Worm (Caenorhabditis elegans) whole organism, L2 larva: ENCODE measurements around the gene spig-5.
A peak's percentile ranks its signal among the peaks of the same experiment; 100 is the strongest.

Source experiments
- C34F6.9 ChIP-seq: fragments of 150-350 bp; optimal IDR thresholded peaks from 2 replicates; lab custom pipeline; 2014; ENCODE audit warnings: missing biosample characterization, missing genetic modification characterization
- F13H6.1 ChIP-seq: sonication (generic microtip); optimal IDR thresholded peaks from 2 replicates; lab custom pipeline; 2016; ENCODE audit warnings: missing genetic modification characterization, missing compliant biosample characterization
- R02D3.7 ChIP-seq: fragments of 150-350 bp; optimal IDR thresholded peaks from 2 replicates; lab custom pipeline; 2014; ENCODE audit warnings: missing biosample characterization, missing genetic modification characterization
- Y55F3AM.14 ChIP-seq: fragments of 200-800 bp; sonication (Bioruptor generic); optimal IDR thresholded peaks from 2 replicates; lab custom pipeline; 2018; ENCODE audit warnings: mild to moderate bottlenecking, missing genetic modification characterization, missing compliant biosample characterization
- ZK546.5 ChIP-seq: sonication (generic microtip); optimal IDR thresholded peaks from 2 replicates; lab custom pipeline; 2017; ENCODE audit warnings: missing biosample characterization, missing genetic modification characterization
- alr-1 ChIP-seq: fragments of 150-350 bp; optimal IDR thresholded peaks from 2 replicates; lab custom pipeline; 2014; ENCODE audit warnings: missing biosample characterization, missing genetic modification characterization
- aly-2 ChIP-seq: fragments of 150-350 bp; optimal IDR thresholded peaks from 2 replicates; lab custom pipeline; 2014; ENCODE audit warnings: missing biosample characterization, missing genetic modification characterization
- ama-1 ChIP-seq: fragments of 150-350 bp; optimal IDR thresholded peaks from 2 replicates; lab custom pipeline; 2018; ENCODE audit warnings: inconsistent platforms
- ceh-16 ChIP-seq: fragments of 150-350 bp; optimal IDR thresholded peaks from 2 replicates; lab custom pipeline; 2014; ENCODE audit warnings: missing biosample characterization, missing genetic modification characterization
- dmd-4 ChIP-seq: sonication (generic microtip); optimal IDR thresholded peaks from 2 replicates; lab custom pipeline; 2017; ENCODE audit warnings: missing biosample characterization, missing genetic modification characterization
- elt-3 ChIP-seq: sonication (generic microtip); optimal IDR thresholded peaks from 2 replicates; lab custom pipeline; 2017; ENCODE audit warnings: missing biosample characterization, missing genetic modification characterization
- fos-1 ChIP-seq: fragments of 150-350 bp; optimal IDR thresholded peaks from 2 replicates; lab custom pipeline; 2014; ENCODE audit warnings: missing biosample characterization, missing genetic modification characterization
- gmeb-1 ChIP-seq: fragments of 150-350 bp; optimal IDR thresholded peaks from 2 replicates; lab custom pipeline; 2014; ENCODE audit warnings: missing biosample characterization, missing genetic modification characterization
- lin-11 ChIP-seq: fragments of 150-350 bp; sonication (generic microtip); optimal IDR thresholded peaks from 2 replicates; lab custom pipeline; 2014; ENCODE audit warnings: missing biosample characterization, missing genetic modification characterization, inconsistent platforms, mixed read lengths
- lin-13 ChIP-seq: fragments of 150-350 bp; optimal IDR thresholded peaks from 2 replicates; lab custom pipeline; 2014; ENCODE audit warnings: missing biosample characterization, missing genetic modification reagents, missing genetic modification characterization
- lin-39 ChIP-seq: fragments of 150-350 bp; optimal IDR thresholded peaks from 2 replicates; lab custom pipeline; 2014; ENCODE audit warnings: missing biosample characterization, missing genetic modification reagents, missing genetic modification characterization
- mab-5 ChIP-seq: fragments of 150-350 bp; optimal IDR thresholded peaks from 2 replicates; lab custom pipeline; 2014; ENCODE audit warnings: missing biosample characterization, missing genetic modification characterization
- mbf-1 ChIP-seq: sonication (generic microtip); optimal IDR thresholded peaks from 2 replicates; lab custom pipeline; 2017; ENCODE audit warnings: missing biosample characterization, missing genetic modification characterization
- nhr-11 ChIP-seq: fragments of 150-350 bp; optimal IDR thresholded peaks from 2 replicates; lab custom pipeline; 2014; ENCODE audit warnings: missing biosample characterization, missing genetic modification characterization
- nhr-12 ChIP-seq: fragments of 150-350 bp; optimal IDR thresholded peaks from 2 replicates; lab custom pipeline; 2014; ENCODE audit warnings: missing biosample characterization, missing genetic modification characterization
- nhr-129 ChIP-seq: fragments of 150-350 bp; optimal IDR thresholded peaks from 2 replicates; lab custom pipeline; 2014; ENCODE audit warnings: missing biosample characterization, missing genetic modification characterization
- nhr-25 ChIP-seq: fragments of 150-350 bp; sonication (generic microtip); optimal IDR thresholded peaks from 3 replicates; lab custom pipeline; 2014; ENCODE audit warnings: missing biosample characterization, missing genetic modification characterization
- nhr-6 ChIP-seq: fragments of 150-350 bp; optimal IDR thresholded peaks from 2 replicates; lab custom pipeline; 2014; ENCODE audit warnings: missing biosample characterization, missing genetic modification characterization
- nhr-77 ChIP-seq: fragments of 150-350 bp; optimal IDR thresholded peaks from 2 replicates; lab custom pipeline; 2014; ENCODE audit warnings: missing biosample characterization, missing genetic modification characterization
- skn-1 ChIP-seq: sonication (generic microtip); optimal IDR thresholded peaks from 2 replicates; lab custom pipeline; 2017; ENCODE audit warnings: missing biosample characterization, missing genetic modification characterization
- sma-3 ChIP-seq: sonication (generic microtip); optimal IDR thresholded peaks from 2 replicates; lab custom pipeline; 2016; ENCODE audit warnings: missing genetic modification reagents, missing genetic modification characterization, missing compliant biosample characterization
- sma-9 ChIP-seq, 2 experiments: fragments of 150-350 bp in 1 of 2; sonication (generic microtip) in 1 of 2; optimal IDR thresholded peaks; 2 replicates each; lab custom pipeline; 2014 to 2016; ENCODE audit warnings: missing genetic modification characterization in 2 of 2, mild to moderate bottlenecking in 1 of 2, missing biosample characterization in 1 of 2, missing compliant biosample characterization in 1 of 2, missing genetic modification reagents in 1 of 2, moderate library complexity in 1 of 2
- snpc-4 ChIP-seq: fragments of 150-350 bp; optimal IDR thresholded peaks from 2 replicates; lab custom pipeline; 2014; ENCODE audit warnings: missing biosample characterization, missing genetic modification characterization
- unc-39 ChIP-seq: fragments of 150-350 bp; optimal IDR thresholded peaks from 2 replicates; lab custom pipeline; 2014; ENCODE audit warnings: missing biosample characterization, missing genetic modification characterization
- unc-55 ChIP-seq: fragments of 150-350 bp; sonication (generic microtip); optimal IDR thresholded peaks from 3 replicates; lab custom pipeline; 2014; ENCODE audit warnings: missing biosample characterization, missing genetic modification reagents, missing genetic modification characterization
- unc-62 ChIP-seq: fragments of 150-350 bp; optimal IDR thresholded peaks from 2 replicates; lab custom pipeline; 2014; ENCODE audit warnings: missing biosample characterization, missing genetic modification reagents, missing genetic modification characterization
- zag-1 ChIP-seq: fragments of 150-350 bp; optimal IDR thresholded peaks from 2 replicates; lab custom pipeline; 2014; ENCODE audit warnings: missing biosample characterization, missing genetic modification characterization
- ztf-1 ChIP-seq: fragments of 200-800 bp; sonication (Bioruptor generic); conservative IDR thresholded peaks from 2 replicates; pipeline ENCODE4 v1.3.6; 2022; ENCODE audit warnings: missing genetic modification characterization, missing compliant biosample characterization
- ztf-11 ChIP-seq: sonication (generic microtip); optimal IDR thresholded peaks from 2 replicates; lab custom pipeline; 2017; ENCODE audit warnings: missing biosample characterization, missing genetic modification characterization

Gene spig-5

ce11 chrV:14331477-14331876, 23.2 kb downstream of the spig-5 start, which contains the start of gene F47B8.8:
TSS of gene F47B8.8 (plus strand) at chrV:14331733.
- TF ChIP-seq nhr-11 (tag; lab: Kevin White, UChicago) (no peak), nhr-25 (peak; percentile 30)
- TF ChIP-seq, all 48 proteins: peak for 1

- no peak for TF ChIP-seq gmeb-1 (tag; lab: Kevin White, UChicago)
- no peak for TF ChIP-seq unc-62 (GFP tag; lab: Kevin White, UChicago)
- TF ChIP-seq nhr-129 (tag; lab: Kevin White, UChicago): no peak
- no peak for TF ChIP-seq ceh-16
- no peak for TF ChIP-seq sma-3 (GFP tag; lab: Kevin White, UChicago)
- TF ChIP-seq ztf-11 (tag; lab: Kevin White, UChicago): no peak
- no peak for TF ChIP-seq skn-1
- TF ChIP-seq zag-1 (tag; lab: Kevin White, UChicago): no peak
Observed at ce11 chrV:14333116-14333515, 24.9 kb downstream of the spig-5 start, which contains the start of gene srm-4. TSS of gene srm-4 (plus strand) at chrV:14333416.

ce11 chrV:14334901-14335300, 26.6 kb downstream of the spig-5 start, which contains the start of gene srm-5:
TSS of gene srm-5 (plus strand) at chrV:14335201.
- TF ChIP-seq nhr-77 (tag; lab: Kevin White, UChicago): no peak
- no peak for TF ChIP-seq Y55F3AM.14
- no peak for TF ChIP-seq ztf-1 (GFP tag; lab: Robert Waterston, UW)
- no peak for TF ChIP-seq alr-1
- no peak for TF ChIP-seq ztf-11 (tag; lab: Kevin White, UChicago)
- no peak for TF ChIP-seq aly-2 (tag; lab: Kevin White, UChicago)
- TF ChIP-seq C34F6.9 (tag; lab: Kevin White, UChicago): no peak
- TF ChIP-seq nhr-129 (tag; lab: Kevin White, UChicago): no peak
- TF ChIP-seq dmd-4: no peak
- TF ChIP-seq unc-55 (GFP tag; lab: Kevin White, UChicago): no peak
- TF ChIP-seq F13H6.1 (tag; lab: Kevin White, UChicago): no peak
- TF ChIP-seq sma-3 (GFP tag; lab: Kevin White, UChicago): no peak
- no peak for TF ChIP-seq elt-3

- TF ChIP-seq unc-39 (tag; lab: Kevin White, UChicago) (no peak), nhr-11 (tag; lab: Kevin White, UChicago) (no peak), ceh-16 (no peak), sma-3 (GFP tag; lab: Kevin White, UChicago) (no peak), Y55F3AM.14 (no peak), R02D3.7 (tag; lab: Kevin White, UChicago) (no peak), nhr-25 (no peak), unc-55 (GFP tag; lab: Kevin White, UChicago) (no peak), ztf-11 (tag; lab: Kevin White, UChicago) (no peak), aly-2 (tag; lab: Kevin White, UChicago) (no peak), lin-13 (GFP tag; lab: Kevin White, UChicago) (no peak), ztf-1 (GFP tag; lab: Robert Waterston, UW) (no peak), mbf-1 (tag; lab: Kevin White, UChicago) (no peak)
Observed at ce11 chrV:14336655-14337054, 28.4 kb downstream of the spig-5 start, which contains the start of gene srm-6. TSS of gene srm-6 (plus strand) at chrV:14336955.

- TF ChIP-seq unc-39 (tag; lab: Kevin White, UChicago) (no peak), elt-3 (no peak), sma-9 (GFP tag; optimal IDR thresholded peaks at IDR 0.05; lab: Kevin White, UChicago) (no peak), sma-9 (tag; optimal IDR thresholded peaks at IDR 0.05; lab: Kevin White, UChicago) (no peak), nhr-12 (tag; lab: Kevin White, UChicago) (no peak), snpc-4 (tag; lab: Kevin White, UChicago) (no peak), ztf-11 (tag; lab: Kevin White, UChicago) (no peak), fos-1 (no peak), lin-11 (tag; lab: Kevin White, UChicago) (no peak), C34F6.9 (tag; lab: Kevin White, UChicago) (no peak), lin-39 (tag; lab: Kevin White, UChicago) (no peak), alr-1 (no peak), ama-1 (lab: Kevin White, UChicago) (no peak), nhr-6 (tag; lab: Kevin White, UChicago) (no peak), ZK546.5 (tag; lab: Kevin White, UChicago) (no peak), unc-55 (GFP tag; lab: Kevin White, UChicago) (no peak), mab-5 (tag; lab: Kevin White, UChicago) (no peak), nhr-129 (tag; lab: Kevin White, UChicago) (no peak)
Observed at ce11 chrV:14341672-14342071, 33.4 kb downstream of the spig-5 start, which contains the start of gene F47B8.10. TSS of gene F47B8.10 (plus strand) at chrV:14341972.
